Worm (Caenorhabditis elegans): Measurements from ENCODE around the gene Y73B3B.3.
"Not testable (repeated sequence)": the region's sequence is repeated elsewhere in the genome, so short reads cannot be mapped to it uniquely, and the experiment has no call there.

Gene Y73B3B.3

ce11 chrX:215488-215887 is 5.7 kb downstream of the Y73B3B.3 start, which contains the start of gene set-28:
Gene set-28 (minus strand): TSS chrX:215588.
- not testable (repeated sequence) for TF ChIP-seq che-1, ceh-24, pqm-1 (tag; optimal IDR thresholded peaks at IDR 0.05)

- TF ChIP-seq ceh-22, pha-4, nhr-11 (tag; optimal IDR thresholded peaks at IDR 0.05): not testable (repeated sequence)
Measured at ce11 chrX:229374-229773, 19.6 kb downstream of the Y73B3B.3 start, which contains the start of gene AC8.3. Gene AC8.3 (minus strand): TSS chrX:229474.

ce11 chrX:239077-239476 is 29.3 kb downstream of the Y73B3B.3 start, which contains the start of gene AC8.10:
Gene AC8.10 (minus strand): TSS chrX:239177.
- TF ChIP-seq ceh-45 (GFP tag; IDR thresholded peaks at IDR 0.05); pros-1 (tag; optimal IDR thresholded peaks at IDR 0.05); hlh-6 (tag; optimal IDR thresholded peaks at IDR 0.05): not testable (repeated sequence)
